Worm (Caenorhabditis elegans) whole organism, mixed stage, embryonic: Measurements from ENCODE around the gene R03H10.7.

Experiments used
- nhr-237 ChIP-seq: fragments of 150-350 bp; optimal IDR thresholded peaks from 2 replicates; lab custom pipeline; 2014; ENCODE audit warnings: missing biosample characterization, missing genetic modification characterization
- pha-4 ChIP-seq: fragments of 150-350 bp; optimal IDR thresholded peaks from 2 replicates; lab custom pipeline; 2018; ENCODE audit warnings: missing biosample characterization, missing genetic modification reagents, missing genetic modification characterization

DNA sequence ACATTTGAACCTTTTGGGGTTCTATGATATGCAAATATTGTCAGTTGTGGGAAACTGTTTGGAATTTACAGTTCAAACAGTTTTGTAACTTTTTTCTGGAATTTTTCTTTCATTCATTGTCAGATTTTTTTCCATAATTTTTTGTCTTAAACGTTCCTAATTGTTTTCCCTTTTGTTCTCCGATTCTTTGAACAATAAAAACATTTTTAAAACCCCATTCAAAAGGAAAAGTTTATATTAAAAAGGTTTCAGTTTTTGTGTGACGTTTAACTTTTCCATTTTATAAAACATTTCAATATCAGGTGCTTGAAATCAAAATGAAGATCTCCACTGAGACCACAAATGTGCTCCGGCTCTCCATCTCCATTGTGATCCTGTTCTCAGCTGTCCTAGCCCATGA lies 40.3 kb upstream of the R03H10.7 start, which contains the start of gene F31D5.1:
- no peak for TF ChIP-seq nhr-237
- no peak for TF ChIP-seq pha-4 (tag; lab: Kevin White, UChicago)
